Worm (Caenorhabditis elegans): ENCODE results near the gene rpl-21.

DNA sequence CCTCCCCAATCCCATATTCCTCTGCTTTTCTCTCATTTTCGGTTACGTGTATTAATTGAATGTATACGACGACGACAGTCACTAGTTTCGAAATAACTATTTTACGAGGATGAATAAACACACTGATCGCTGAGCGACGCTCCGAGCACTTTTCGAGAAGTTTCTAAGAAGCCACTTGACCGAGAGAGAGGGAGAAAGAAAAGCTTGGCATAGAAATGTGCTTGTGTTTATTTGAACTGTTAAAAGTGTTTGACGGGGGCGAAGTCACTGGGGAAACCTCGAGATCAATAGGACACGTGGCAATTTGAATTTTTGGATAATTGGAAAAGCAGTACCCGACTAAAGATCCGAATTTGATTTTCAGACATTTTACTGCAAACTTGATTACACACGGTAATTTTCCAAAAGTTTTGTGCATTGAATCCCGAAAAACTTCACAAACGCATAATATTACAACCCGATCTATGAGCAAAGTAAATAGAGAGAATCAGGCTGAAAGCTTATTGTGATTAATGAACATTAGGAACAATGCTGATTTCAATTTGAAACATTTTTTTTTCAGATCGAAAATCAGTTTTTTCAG, 6.6 kb upstream of the rpl-21 start:
- no peak for TF ChIP-seq nhr-11 (tag; optimal IDR thresholded peaks at IDR 0.05)
- TF ChIP-seq lin-39 (tag; optimal IDR thresholded peaks at IDR 0.05), result no peak
- TF ChIP-seq elt-3 (tag; optimal IDR thresholded peaks at IDR 0.05), result no peak
- TF ChIP-seq unc-62 (GFP tag; optimal IDR thresholded peaks at IDR 0.05), result no peak
- no peak for TF ChIP-seq lin-15B (tag; optimal IDR thresholded peaks at IDR 0.05)
- no peak for TF ChIP-seq eor-1 (tag; optimal IDR thresholded peaks at IDR 0.05)
- no peak for TF ChIP-seq tbx-2 (tag; optimal IDR thresholded peaks at IDR 0.05)
